Worm (Caenorhabditis elegans): ENCODE data around the gene F54H5.14.

- TF ChIP-seq him-1 (tag; optimal IDR thresholded peaks at IDR 0.05): no peak
- no peak for TF ChIP-seq W03F9.2 (tag; optimal IDR thresholded peaks at IDR 0.05)
Observed at ce11 chrII:6637854-6638253, 12.7 kb upstream of the F54H5.14 start.

Data from whole organism, L4/young adult.